Worm (Caenorhabditis elegans): ENCODE results near the gene daf-36.

daf-36 gene

ce11 chrV:10225610-10226009, at the start of gene daf-36:
Gene daf-36, minus strand, starts transcription at chrV:10225710.
- TF ChIP-seq fos-1 (tag; optimal IDR thresholded peaks at IDR 0.05) (peak; percentile 62), ztf-1 (GFP tag; conservative IDR thresholded peaks at IDR 0.05) (no peak)

DNA sequence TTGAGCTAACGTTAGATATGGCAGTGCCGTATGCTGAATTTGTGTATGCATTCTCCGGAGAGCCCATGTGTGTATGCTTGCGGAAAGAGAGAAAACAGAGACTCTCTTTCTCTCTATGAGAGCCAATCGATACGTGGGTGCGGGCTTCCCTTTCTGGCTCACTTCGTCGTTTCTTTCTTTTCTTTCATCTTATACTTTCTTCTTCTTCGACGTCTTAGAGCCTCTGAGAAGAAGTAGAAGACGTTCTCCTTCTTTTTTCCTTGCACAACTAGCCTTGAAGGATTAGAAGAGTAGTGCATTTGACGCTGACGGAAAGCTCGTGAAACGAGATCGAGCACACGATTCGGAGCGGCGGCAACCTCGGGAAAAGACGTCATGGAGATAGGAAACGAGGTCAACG, 48.3 kb upstream of the daf-36 start:
- TF ChIP-seq peb-1 (tag; optimal IDR thresholded peaks at IDR 0.05) (no peak), mdl-1 (tag; optimal IDR thresholded peaks at IDR 0.05) (peak in 1 of 2 experiments; percentile 74), nhr-11 (tag; optimal IDR thresholded peaks at IDR 0.05) (no peak), ztf-4 (tag; optimal IDR thresholded peaks at IDR 0.05) (peak; percentile 37), ztf-1 (GFP tag; conservative IDR thresholded peaks at IDR 0.05) (no peak), elt-1 (tag; optimal IDR thresholded peaks at IDR 0.05) (no peak), alr-1 (tag; optimal IDR thresholded peaks at IDR 0.05) (peak; percentile 25), nhr-129 (tag; optimal IDR thresholded peaks at IDR 0.05) (peak; percentile 73), mbf-1 (tag; optimal IDR thresholded peaks at IDR 0.05) (no peak), lin-13 (GFP tag; optimal IDR thresholded peaks at IDR 0.05) (peak; percentile 40), nhr-6 (tag; optimal IDR thresholded peaks at IDR 0.05) (peak; percentile 62), lin-11 (tag; optimal IDR thresholded peaks at IDR 0.05) (peak; percentile 22), Y55F3AM.14 (GFP tag; optimal IDR thresholded peaks at IDR 0.05) (peak; percentile 25), skn-1 (tag; optimal IDR thresholded peaks at IDR 0.05) (no peak), unc-55 (GFP tag; optimal IDR thresholded peaks at IDR 0.05) (peak; percentile 87), sma-9 (GFP tag; optimal IDR thresholded peaks at IDR 0.05) (peak; percentile 60), sma-9 (tag; optimal IDR thresholded peaks at IDR 0.05) (no peak), lsy-2 (tag; optimal IDR thresholded peaks at IDR 0.05) (peak in 1 of 2 experiments; percentile 67), C34F6.9 (tag; optimal IDR thresholded peaks at IDR 0.05) (peak; percentile 78), nhr-12 (tag; optimal IDR thresholded peaks at IDR 0.05) (no peak), F13H6.1 (tag; optimal IDR thresholded peaks at IDR 0.05) (peak; percentile 62), snpc-4 (tag; optimal IDR thresholded peaks at IDR 0.05) (peak; percentile 15), zag-1 (tag; optimal IDR thresholded peaks at IDR 0.05) (peak; percentile 73), mab-5 (tag; optimal IDR thresholded peaks at IDR 0.05) (peak; percentile 14), egl-27 (tag; optimal IDR thresholded peaks at IDR 0.05) (peak; percentile 36), crh-2 (tag; optimal IDR thresholded peaks at IDR 0.05) (peak; percentile 46), dmd-4 (tag; optimal IDR thresholded peaks at IDR 0.05) (no peak)

DNA sequence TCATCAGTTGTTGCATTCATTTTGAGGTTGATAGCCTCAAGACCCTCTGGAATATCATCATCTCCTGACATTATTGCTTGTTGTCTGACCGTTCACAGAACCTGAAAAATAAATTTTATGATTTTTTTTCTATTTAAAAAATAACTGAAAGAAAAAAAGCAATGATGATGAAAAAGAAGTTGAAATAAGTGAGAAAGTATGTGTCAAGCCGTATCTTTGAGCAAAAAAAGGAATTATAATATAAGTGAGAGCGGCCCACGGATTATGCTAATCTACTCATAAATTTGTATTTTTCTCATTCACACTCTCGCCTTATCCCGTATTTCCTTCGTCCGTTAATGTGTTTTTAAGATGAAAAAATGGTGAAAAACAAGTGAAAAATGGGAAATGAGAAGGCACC, 44.7 kb upstream of the daf-36 start, which contains the start of gene ric-4:
Gene ric-4, minus strand, starts transcription at position 101 of the 400 bp plus-strand sequence.
- TF ChIP-seq C34F6.9 (tag; optimal IDR thresholded peaks at IDR 0.05): no peak
- TF ChIP-seq nhr-77 (tag; optimal IDR thresholded peaks at IDR 0.05): no peak
- TF ChIP-seq ztf-1 (GFP tag; conservative IDR thresholded peaks at IDR 0.05): no peak
- no peak for TF ChIP-seq nhr-129 (tag; optimal IDR thresholded peaks at IDR 0.05)
- no peak for TF ChIP-seq elt-3 (tag; optimal IDR thresholded peaks at IDR 0.05)
- no peak for TF ChIP-seq lin-11 (tag; optimal IDR thresholded peaks at IDR 0.05)
- TF ChIP-seq egl-27 (tag; optimal IDR thresholded peaks at IDR 0.05): no peak
- no peak for TF ChIP-seq mab-5 (tag; optimal IDR thresholded peaks at IDR 0.05)
- no peak for TF ChIP-seq lin-13 (GFP tag; optimal IDR thresholded peaks at IDR 0.05)
- TF ChIP-seq blmp-1 (tag; optimal IDR thresholded peaks at IDR 0.05; ENCODE audit: insufficient read depth): no peak
- TF ChIP-seq ceh-82 (tag; optimal IDR thresholded peaks at IDR 0.05): no peak
- TF ChIP-seq nhr-10 (tag; optimal IDR thresholded peaks at IDR 0.05): no peak
- TF ChIP-seq ama-1 (optimal IDR thresholded peaks at IDR 0.05): no peak
- TF ChIP-seq elt-1 (tag; optimal IDR thresholded peaks at IDR 0.05): no peak
- no peak for TF ChIP-seq skn-1 (tag; optimal IDR thresholded peaks at IDR 0.05)
- no peak for TF ChIP-seq snpc-4 (tag; optimal IDR thresholded peaks at IDR 0.05)
- TF ChIP-seq unc-55 (GFP tag; optimal IDR thresholded peaks at IDR 0.05): no peak
- TF ChIP-seq ztf-11 (tag; optimal IDR thresholded peaks at IDR 0.05): no peak
- no peak for TF ChIP-seq nhr-21 (tag; optimal IDR thresholded peaks at IDR 0.05)

- TF ChIP-seq lsy-2 (tag; optimal IDR thresholded peaks at IDR 0.05) (no peak), Y55F3AM.14 (GFP tag; optimal IDR thresholded peaks at IDR 0.05) (no peak), unc-39 (tag; optimal IDR thresholded peaks at IDR 0.05) (no peak), aly-2 (tag; optimal IDR thresholded peaks at IDR 0.05) (no peak), gmeb-1 (tag; optimal IDR thresholded peaks at IDR 0.05) (no peak), nhr-23 (tag; optimal IDR thresholded peaks at IDR 0.05) (no peak), nhr-21 (tag; optimal IDR thresholded peaks at IDR 0.05) (no peak), nhr-25 (tag; optimal IDR thresholded peaks at IDR 0.05) (no peak), peb-1 (tag; optimal IDR thresholded peaks at IDR 0.05) (no peak), ztf-4 (tag; optimal IDR thresholded peaks at IDR 0.05) (no peak), nhr-11 (tag; optimal IDR thresholded peaks at IDR 0.05) (no peak), skn-1 (tag; optimal IDR thresholded peaks at IDR 0.05) (no peak), nhr-6 (tag; optimal IDR thresholded peaks at IDR 0.05) (no peak), sma-3 (GFP tag; optimal IDR thresholded peaks at IDR 0.05) (no peak)
These were observed 40.5 kb upstream of the daf-36 start for ce11 chrV:10266050-10266449.
